Worm (Caenorhabditis elegans): ENCODE results near the gene tsp-9.

The tsp-9 gene

DNA sequence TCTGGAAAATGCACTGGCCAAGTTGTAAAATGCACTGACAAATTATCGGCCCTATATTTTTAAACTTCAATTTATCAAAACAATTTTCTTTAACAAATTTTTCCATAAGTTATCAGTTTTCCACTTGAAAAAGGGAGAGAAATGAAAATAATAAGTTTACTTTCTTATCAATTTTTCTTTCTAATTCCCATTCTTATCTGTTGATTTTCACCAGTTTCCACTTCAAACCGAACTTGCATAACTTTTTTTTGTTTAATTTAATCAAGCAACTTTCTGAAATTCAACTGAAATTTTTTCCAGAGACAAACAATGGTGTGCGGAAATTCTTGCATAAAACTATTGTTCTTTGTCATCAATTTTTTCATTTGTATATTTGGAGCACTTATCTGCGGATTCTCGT is at the start of gene tsp-9:
TSS of gene tsp-9 (plus strand) at position 301 of the 400 bp plus-strand sequence.
- no peak for TF ChIP-seq him-1 (tag; optimal IDR thresholded peaks at IDR 0.05)
- no peak for TF ChIP-seq dao-5 (tag; optimal IDR thresholded peaks at IDR 0.05)
- no peak for TF ChIP-seq W03F9.2 (tag; optimal IDR thresholded peaks at IDR 0.05)

DNA sequence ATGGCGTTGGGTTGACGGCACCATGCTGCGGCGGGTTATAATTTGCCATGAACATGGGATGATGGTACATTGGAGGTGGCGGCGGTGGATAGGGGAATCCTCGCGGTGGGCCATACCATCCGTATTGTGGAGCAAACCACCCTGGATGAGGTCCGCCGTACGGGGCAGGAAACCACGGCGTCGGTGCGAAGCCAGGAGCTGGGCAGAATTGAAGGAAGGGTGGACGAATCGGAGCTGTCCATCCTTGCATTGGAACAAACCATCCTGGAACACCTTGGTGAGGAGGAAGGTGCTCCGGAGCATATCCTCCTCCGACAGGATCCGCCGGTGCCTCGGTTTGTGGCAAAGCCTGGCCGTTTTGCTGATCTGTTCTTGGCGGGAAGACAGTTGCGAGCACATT is 43.2 kb upstream of the tsp-9 start:
- no peak for TF ChIP-seq dao-5 (tag; optimal IDR thresholded peaks at IDR 0.05)
- no peak for TF ChIP-seq him-1 (tag; optimal IDR thresholded peaks at IDR 0.05)
- no peak for TF ChIP-seq W03F9.2 (tag; optimal IDR thresholded peaks at IDR 0.05)

DNA sequence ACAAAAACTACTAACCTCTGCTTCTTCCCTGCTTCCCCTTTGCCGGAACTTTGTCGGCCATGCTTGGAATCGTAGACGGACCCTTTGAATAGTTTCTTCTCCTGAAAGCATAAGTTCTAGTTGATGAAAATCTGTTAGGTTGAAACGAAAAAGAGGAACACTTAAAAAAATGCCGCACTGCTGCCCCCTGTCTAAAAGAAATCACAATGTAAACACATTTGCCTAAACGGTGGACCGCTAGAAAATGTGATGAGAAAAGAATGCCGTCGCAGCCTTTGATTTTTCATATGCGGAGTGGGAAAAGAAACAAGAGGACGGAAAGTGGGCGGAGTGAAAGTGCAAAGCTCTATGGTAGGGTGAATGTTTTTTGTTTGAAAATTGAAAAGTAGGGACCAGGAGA is 39.8 kb upstream of the tsp-9 start, which contains the start of gene T13G4.7:
TSS of gene T13G4.7 (minus strand) at position 101 of the 400 bp plus-strand sequence.
- TF ChIP-seq W03F9.2 (tag; optimal IDR thresholded peaks at IDR 0.05): no peak
- TF ChIP-seq him-1 (tag; optimal IDR thresholded peaks at IDR 0.05): no peak
- TF ChIP-seq dao-5 (tag; optimal IDR thresholded peaks at IDR 0.05): no peak

DNA sequence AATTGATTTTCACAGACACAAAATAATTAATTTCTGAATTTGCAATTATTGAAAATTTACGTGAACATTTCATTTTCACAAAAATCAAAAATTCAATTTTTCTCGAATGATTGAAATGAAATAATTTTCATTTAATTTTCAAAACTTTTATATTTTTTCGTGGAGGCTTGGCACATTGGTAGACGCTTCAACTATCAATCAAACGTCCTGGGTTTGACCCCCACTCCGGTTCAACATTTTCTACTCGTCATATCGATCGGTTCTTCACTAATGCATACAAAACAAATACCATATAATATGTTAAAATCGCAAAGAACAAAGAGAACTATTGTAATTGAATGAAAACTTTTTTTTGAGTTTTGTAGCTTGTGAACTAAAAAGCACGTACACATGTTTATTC is 37.9 kb upstream of the tsp-9 start:
- TF ChIP-seq him-1 (tag; optimal IDR thresholded peaks at IDR 0.05) (no peak), W03F9.2 (tag; optimal IDR thresholded peaks at IDR 0.05) (peak; percentile 29)

DNA sequence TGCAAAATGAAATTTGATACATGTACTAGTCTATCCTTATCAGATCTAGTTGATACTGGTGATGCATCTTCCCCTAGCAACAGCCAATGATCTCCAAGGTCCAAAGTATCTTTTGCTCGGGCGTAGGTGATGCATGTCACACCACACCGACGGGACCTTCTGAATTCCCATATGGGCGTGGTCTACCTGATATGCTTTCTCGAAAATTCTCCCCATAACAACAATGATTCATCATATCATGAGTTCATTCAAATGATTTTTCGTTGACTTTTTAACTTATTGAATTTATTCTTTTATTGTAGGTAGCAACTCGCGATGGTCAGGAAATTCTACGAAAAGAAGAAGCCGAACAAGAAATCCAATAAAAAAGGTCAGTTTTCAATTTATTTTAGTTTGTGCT is 36.7 kb upstream of the tsp-9 start, which contains the start of gene C46H3.1:
TSS of gene C46H3.1 (plus strand) at position 301 of the 400 bp plus-strand sequence.
- TF ChIP-seq dao-5 (tag; optimal IDR thresholded peaks at IDR 0.05): no peak
- TF ChIP-seq W03F9.2 (tag; optimal IDR thresholded peaks at IDR 0.05): no peak
- TF ChIP-seq him-1 (tag; optimal IDR thresholded peaks at IDR 0.05): no peak

DNA sequence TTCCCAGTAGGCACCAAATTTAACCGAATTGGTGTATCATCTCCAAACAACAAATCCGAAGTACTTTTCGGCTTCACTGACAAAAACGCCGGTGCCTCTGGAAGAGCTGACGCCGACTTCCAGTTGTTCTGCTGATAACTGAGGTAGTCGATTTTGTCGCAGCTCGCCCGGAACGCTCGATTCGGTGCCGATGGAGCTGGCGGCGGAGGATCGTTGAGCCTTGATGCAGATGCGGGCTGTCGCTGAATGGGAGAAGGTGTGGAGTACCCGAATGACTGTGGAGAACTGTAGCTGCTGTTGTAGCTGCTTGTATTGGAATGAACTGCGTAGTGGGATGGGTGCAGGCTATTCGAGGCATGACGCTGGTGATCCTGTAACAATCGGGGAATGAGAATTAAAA is 32.7 kb upstream of the tsp-9 start:
- TF ChIP-seq W03F9.2 (tag; optimal IDR thresholded peaks at IDR 0.05) (no peak), him-1 (tag; optimal IDR thresholded peaks at IDR 0.05) (no peak), dao-5 (tag; optimal IDR thresholded peaks at IDR 0.05) (no peak)

DNA sequence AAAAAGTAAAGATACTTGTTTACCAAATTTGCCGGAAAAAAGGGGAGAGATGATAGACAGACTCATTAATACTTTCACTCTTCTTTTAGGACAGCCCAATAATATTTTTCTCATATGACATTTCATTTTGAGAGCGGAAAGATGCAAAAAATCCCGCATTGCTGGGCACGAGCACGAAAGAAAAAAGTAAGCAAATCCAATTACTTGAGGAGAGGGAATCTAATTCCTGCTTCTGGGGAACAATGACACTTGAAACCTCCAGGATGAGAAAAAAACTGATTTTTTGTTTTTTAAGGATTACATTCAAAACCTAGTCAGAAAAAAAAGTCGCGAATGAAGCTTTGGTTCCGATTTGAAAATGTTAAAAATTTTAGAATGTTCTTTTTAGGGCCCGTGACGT is 29.0 kb upstream of the tsp-9 start:
- TF ChIP-seq W03F9.2 (tag; optimal IDR thresholded peaks at IDR 0.05) (no peak), him-1 (tag; optimal IDR thresholded peaks at IDR 0.05) (no peak), dao-5 (tag; optimal IDR thresholded peaks at IDR 0.05) (no peak)

DNA sequence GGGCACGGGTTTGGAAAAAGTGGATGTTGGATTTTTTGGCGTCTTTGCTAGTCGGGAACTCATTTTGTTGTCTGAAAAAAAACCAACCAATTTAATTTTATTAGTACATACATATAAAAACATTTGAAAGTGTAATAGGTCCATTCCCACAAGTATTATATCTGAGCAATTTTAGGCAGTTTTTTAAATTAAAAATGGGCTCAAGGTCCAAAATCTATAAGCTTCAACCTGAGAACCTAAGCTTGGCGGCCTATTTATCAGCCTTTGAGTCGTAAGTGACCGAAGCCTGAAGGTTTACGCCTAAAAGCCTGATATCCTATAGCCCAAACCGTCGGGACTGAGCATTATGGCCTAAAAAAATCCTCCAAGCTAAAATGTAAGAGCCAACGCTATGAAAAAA is 27.4 kb upstream of the tsp-9 start:
- TF ChIP-seq dao-5 (tag; optimal IDR thresholded peaks at IDR 0.05): no peak
- TF ChIP-seq him-1 (tag; optimal IDR thresholded peaks at IDR 0.05): no peak
- TF ChIP-seq W03F9.2 (tag; optimal IDR thresholded peaks at IDR 0.05): no peak

DNA sequence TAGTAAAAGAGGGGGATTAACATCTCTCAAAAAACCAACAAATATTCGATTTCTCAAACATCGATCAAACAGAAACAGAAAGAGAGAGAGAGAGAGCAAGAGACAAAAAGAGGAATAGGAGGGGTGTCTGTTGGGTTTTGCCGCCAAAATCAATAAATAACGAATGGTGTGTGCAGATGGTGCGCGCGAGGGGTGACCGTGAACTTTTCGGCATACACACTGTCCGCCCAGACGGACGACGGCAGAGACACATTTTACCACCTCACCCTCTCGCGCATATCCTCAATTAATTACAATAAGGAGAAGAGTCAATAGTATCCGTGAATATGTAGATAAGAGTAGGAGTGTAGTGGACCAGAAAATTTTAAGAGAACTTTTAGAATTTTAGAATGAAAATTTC is 23.4 kb upstream of the tsp-9 start:
- TF ChIP-seq W03F9.2 (tag; optimal IDR thresholded peaks at IDR 0.05) (no peak), dao-5 (tag; optimal IDR thresholded peaks at IDR 0.05) (no peak), him-1 (tag; optimal IDR thresholded peaks at IDR 0.05) (no peak)

DNA sequence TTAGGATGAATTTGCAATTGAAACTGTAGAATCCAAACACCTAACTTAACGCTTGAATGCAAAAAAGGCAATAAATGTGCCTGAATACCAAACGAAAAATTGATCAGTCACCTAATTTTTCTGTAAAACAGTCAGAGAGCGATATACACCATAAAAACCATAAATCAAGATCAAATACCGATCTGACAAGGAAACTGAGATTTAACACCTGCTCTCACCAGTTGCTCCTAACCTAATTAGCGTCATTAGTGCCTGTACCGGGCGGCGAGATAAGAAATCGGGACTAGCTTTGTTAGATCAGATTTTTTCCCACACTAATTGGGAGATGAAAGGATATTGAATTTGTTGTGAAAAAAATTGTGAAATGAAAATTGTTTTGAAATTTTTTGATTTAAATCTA is 22.7 kb upstream of the tsp-9 start:
- TF ChIP-seq him-1 (tag; optimal IDR thresholded peaks at IDR 0.05) (no peak), dao-5 (tag; optimal IDR thresholded peaks at IDR 0.05) (no peak), W03F9.2 (tag; optimal IDR thresholded peaks at IDR 0.05) (no peak)

DNA sequence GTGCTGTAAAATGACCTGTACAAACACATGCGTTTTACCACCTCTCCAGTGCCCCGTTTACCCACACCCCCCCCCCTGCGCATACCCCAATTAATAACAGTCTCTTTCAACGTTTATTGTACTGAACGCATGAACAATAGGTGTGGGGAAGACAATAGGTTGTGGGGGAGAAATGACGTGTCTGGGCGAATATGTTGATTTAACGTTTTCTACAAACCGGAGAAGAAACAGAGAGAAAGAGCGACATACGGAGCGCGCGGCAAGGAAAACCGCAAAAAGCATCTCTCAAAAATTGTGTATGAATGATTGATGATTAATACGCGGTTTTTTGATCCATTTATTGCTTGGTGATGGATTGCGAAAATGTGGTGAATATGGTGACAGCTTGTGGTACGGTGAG is 22.0 kb upstream of the tsp-9 start:
- no peak for TF ChIP-seq him-1 (tag; optimal IDR thresholded peaks at IDR 0.05)
- no peak for TF ChIP-seq W03F9.2 (tag; optimal IDR thresholded peaks at IDR 0.05)
- TF ChIP-seq dao-5 (tag; optimal IDR thresholded peaks at IDR 0.05): no peak

DNA sequence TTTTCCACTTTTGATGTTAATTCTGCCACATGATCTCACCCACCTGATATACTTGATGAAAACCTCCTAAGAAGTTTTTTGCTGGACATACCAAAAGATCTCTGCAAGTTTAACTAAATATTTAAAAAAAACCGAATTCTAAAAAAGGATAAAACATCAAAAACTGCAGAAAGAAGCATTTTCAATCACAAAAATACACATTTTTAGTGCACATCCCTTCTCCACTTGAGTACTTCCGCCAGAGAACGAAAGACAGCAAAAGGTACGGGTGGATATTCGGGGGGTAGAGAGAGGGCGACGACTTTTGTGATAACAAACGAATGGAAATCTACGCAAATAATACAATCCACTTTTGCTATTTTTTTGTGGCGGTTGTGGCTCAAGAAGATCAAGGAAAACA is 15.2 kb upstream of the tsp-9 start, which contains the start of gene C46H3.2:
TSS of gene C46H3.2 (minus strand) at position 101 of the 400 bp plus-strand sequence.
- TF ChIP-seq him-1 (tag; optimal IDR thresholded peaks at IDR 0.05): no peak

DNA sequence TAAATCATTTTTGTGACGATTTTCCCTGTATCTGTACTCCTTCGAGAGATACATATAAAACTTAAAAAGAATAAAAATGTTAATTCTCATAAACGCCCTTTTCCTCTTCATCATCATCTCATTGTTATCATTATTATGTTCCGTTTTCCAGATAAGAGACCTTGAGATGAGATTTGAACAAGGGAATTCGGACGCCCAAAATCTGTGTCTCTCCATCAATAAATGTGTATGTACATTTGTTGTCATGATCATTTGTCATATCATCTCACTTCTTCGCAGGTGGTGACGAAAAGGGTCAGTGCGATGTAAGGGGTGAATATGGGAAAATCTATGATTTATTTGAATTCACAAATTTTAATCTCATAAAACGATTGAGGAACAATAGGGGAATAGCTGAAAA is 13.7 kb upstream of the tsp-9 start:
- no peak for TF ChIP-seq him-1 (tag; optimal IDR thresholded peaks at IDR 0.05)
- TF ChIP-seq W03F9.2 (tag; optimal IDR thresholded peaks at IDR 0.05): no peak
- no peak for TF ChIP-seq dao-5 (tag; optimal IDR thresholded peaks at IDR 0.05)

DNA sequence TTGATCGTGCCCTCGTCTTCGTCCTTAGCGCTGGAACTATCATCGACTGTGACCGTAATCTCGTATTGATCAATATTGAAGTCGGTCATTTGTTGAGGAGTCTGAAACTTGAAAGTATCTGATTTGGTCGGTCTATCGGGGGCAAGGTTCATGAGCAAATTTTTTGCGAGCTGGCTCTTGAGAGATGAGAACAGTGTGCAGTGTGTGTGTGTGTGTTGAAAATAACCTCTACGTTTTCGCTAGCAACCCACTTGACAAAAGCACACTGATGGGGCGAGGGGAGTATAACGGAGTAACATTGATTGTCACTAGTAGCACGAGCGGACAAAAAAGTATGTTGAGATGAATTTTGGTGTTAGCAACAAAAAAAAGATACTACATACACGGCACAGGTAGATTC is 7.0 kb upstream of the tsp-9 start, which contains the start of gene C25G6.3:
TSS of gene C25G6.3 (minus strand) at position 101 of the 400 bp plus-strand sequence.
- TF ChIP-seq him-1 (tag; optimal IDR thresholded peaks at IDR 0.05) (no peak), W03F9.2 (tag; optimal IDR thresholded peaks at IDR 0.05) (no peak), dao-5 (tag; optimal IDR thresholded peaks at IDR 0.05) (no peak)

DNA sequence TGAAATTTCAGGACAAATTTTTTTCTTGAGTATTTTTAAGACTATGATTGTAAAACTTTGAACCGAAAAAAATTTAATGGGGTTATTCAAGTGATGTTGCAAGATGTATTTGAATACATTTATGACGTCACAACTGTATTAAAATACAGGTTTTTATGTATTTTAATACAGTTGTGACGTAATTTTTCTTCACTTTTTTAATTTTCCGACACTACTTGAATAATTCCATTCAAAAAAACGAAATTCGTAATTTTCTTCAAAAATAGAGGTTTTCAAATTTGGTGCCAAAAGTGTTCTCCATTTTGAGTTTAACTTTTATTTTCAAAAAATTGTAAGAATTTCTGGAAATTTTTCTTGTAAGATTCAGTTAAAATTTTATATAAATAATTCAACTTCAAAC is 3.1 kb upstream of the tsp-9 start:
- TF ChIP-seq W03F9.2 (tag; optimal IDR thresholded peaks at IDR 0.05): no peak

DNA sequence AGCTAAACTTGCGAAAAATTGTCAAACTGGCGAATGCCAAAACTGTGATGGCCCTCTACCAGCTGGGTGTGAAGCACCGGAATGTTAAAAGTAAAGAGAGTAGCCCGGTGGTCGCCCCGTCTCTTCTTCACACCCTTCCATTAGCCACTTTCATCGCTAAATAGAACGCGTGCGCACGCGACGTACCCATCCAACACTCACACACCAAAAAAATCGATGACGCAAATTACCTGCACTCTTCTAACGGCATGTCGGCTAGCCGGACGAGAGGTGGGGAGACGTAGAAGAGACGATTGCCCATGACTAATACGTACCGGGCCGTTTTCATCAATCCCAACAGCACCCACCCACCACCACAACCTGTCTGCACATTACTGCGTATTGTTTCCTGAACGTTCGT is 1.6 kb upstream of the tsp-9 start:
- no peak for TF ChIP-seq W03F9.2 (tag; optimal IDR thresholded peaks at IDR 0.05)
- no peak for TF ChIP-seq dao-5 (tag; optimal IDR thresholded peaks at IDR 0.05)
- no peak for TF ChIP-seq him-1 (tag; optimal IDR thresholded peaks at IDR 0.05)
